Worm (Caenorhabditis elegans) whole organism, L2 larva: Measurements from ENCODE around the gene F35A5.8.

Source experiments
- crh-2 ChIP-seq: sonication (generic microtip); optimal IDR thresholded peaks from 2 replicates; lab custom pipeline; 2017; ENCODE audit warnings: missing biosample characterization, missing genetic modification characterization
- gmeb-1 ChIP-seq: fragments of 150-350 bp; optimal IDR thresholded peaks from 2 replicates; lab custom pipeline; 2014; ENCODE audit warnings: missing biosample characterization, missing genetic modification characterization
- lin-13 ChIP-seq: fragments of 150-350 bp; optimal IDR thresholded peaks from 2 replicates; lab custom pipeline; 2014; ENCODE audit warnings: missing biosample characterization, missing genetic modification reagents, missing genetic modification characterization
- mdl-1 ChIP-seq, 2 experiments: fragments of 150-350 bp in 1 of 2; sonication (generic microtip) in 1 of 2; optimal IDR thresholded peaks; 2 replicates each; lab custom pipeline; 2017; ENCODE audit warnings: missing biosample characterization in 2 of 2, missing genetic modification characterization in 2 of 2
- nhr-237 ChIP-seq: fragments of 150-350 bp; optimal IDR thresholded peaks from 2 replicates; lab custom pipeline; 2014; ENCODE audit warnings: missing biosample characterization, missing genetic modification characterization
- skn-1 ChIP-seq: sonication (generic microtip); optimal IDR thresholded peaks from 2 replicates; lab custom pipeline; 2017; ENCODE audit warnings: missing biosample characterization, missing genetic modification characterization
- unc-39 ChIP-seq: fragments of 150-350 bp; optimal IDR thresholded peaks from 2 replicates; lab custom pipeline; 2014; ENCODE audit warnings: missing biosample characterization, missing genetic modification characterization
- unc-62 ChIP-seq: fragments of 150-350 bp; optimal IDR thresholded peaks from 2 replicates; lab custom pipeline; 2014; ENCODE audit warnings: missing biosample characterization, missing genetic modification reagents, missing genetic modification characterization

ce11 chrX:3819697-3820096, 16.4 kb upstream of the F35A5.8 start:
- no peak for TF ChIP-seq skn-1 (tag; lab: Kevin White, UChicago)
- TF ChIP-seq mdl-1 (tag; optimal IDR thresholded peaks at IDR 0.05; lab: Kevin White, UChicago), result no peak
- TF ChIP-seq unc-62 (GFP tag; lab: Kevin White, UChicago), result no peak
- TF ChIP-seq nhr-237 (tag; lab: Kevin White, UChicago), result no peak
- TF ChIP-seq gmeb-1 (tag; lab: Kevin White, UChicago), result no peak
- no peak for TF ChIP-seq unc-39
- TF ChIP-seq lin-13, result no peak
- no peak for TF ChIP-seq crh-2 (tag; lab: Kevin White, UChicago)
